Worm (Caenorhabditis elegans) whole organism, L4 larva: Measurements from ENCODE around the gene R05D3.8.

Experiments
- D1046.2 ChIP-seq: fragments of 200-800 bp; sonication (Bioruptor generic); IDR thresholded peaks from 2 replicates; pipeline ENCODE4 v1.3.6; 2022; ENCODE audit warnings: missing genetic modification characterization, missing compliant biosample characterization
- F10B5.3 ChIP-seq: sonication (generic microtip); optimal IDR thresholded peaks from 2 replicates; lab custom pipeline; 2016; ENCODE audit warnings: mild to moderate bottlenecking, missing genetic modification characterization, missing compliant biosample characterization
- F26F4.8 ChIP-seq: fragments of 200-800 bp; sonication (Bioruptor generic); conservative IDR thresholded peaks from 2 replicates; pipeline ENCODE4 v1.3.6; 2022; ENCODE audit warnings: missing genetic modification characterization, missing compliant biosample characterization
- F37D6.2 ChIP-seq: sonication (generic microtip); optimal IDR thresholded peaks from 2 replicates; lab custom pipeline; 2016; ENCODE audit warnings: mild to moderate bottlenecking, missing genetic modification characterization, missing compliant biosample characterization
- F44E2.7 ChIP-seq: fragments of 200-800 bp; sonication (Bioruptor generic); IDR thresholded peaks from 2 replicates; pipeline ENCODE4 v2.1.2; 2022; ENCODE audit warnings: missing genetic modification characterization, missing compliant biosample characterization
- T20F7.1 ChIP-seq: fragments of 200-800 bp; sonication (Bioruptor generic); optimal IDR thresholded peaks from 2 replicates; lab custom pipeline; 2018; ENCODE audit warnings: mild to moderate bottlenecking, missing genetic modification characterization, missing compliant biosample characterization
- T26A8.4 ChIP-seq: fragments of 200-800 bp; sonication (Bioruptor generic); IDR thresholded peaks from 2 replicates; pipeline ENCODE4 v1.3.6; 2022; ENCODE audit warnings: missing genetic modification characterization, missing compliant biosample characterization
- Y105C5A.15 ChIP-seq: fragments of 200-800 bp; sonication (Bioruptor generic); IDR thresholded peaks from 2 replicates; pipeline ENCODE4 v1.3.6; 2022; ENCODE audit warnings: missing genetic modification characterization, missing compliant biosample characterization
- aha-1 ChIP-seq: fragments of 150-350 bp; peaks from one replicate; lab custom pipeline; 2014; ENCODE audit warnings: missing biosample characterization, missing genetic modification characterization
- ceh-20 ChIP-seq: fragments of 200-800 bp; sonication (Bioruptor generic); IDR thresholded peaks from 2 replicates; pipeline ENCODE4 v1.3.6; 2022; ENCODE audit warnings: missing genetic modification reagents, missing genetic modification characterization, missing compliant biosample characterization
- ceh-44 ChIP-seq: fragments of 200-800 bp; sonication (Bioruptor generic); IDR thresholded peaks from 2 replicates; pipeline ENCODE4 v1.3.6; 2022; ENCODE audit warnings: missing genetic modification reagents, missing genetic modification characterization, missing compliant biosample characterization
- ces-1 ChIP-seq: fragments of 150-350 bp; sonication (generic microtip); optimal IDR thresholded peaks from 4 replicates; lab custom pipeline; 2014; ENCODE audit warnings: missing biosample characterization, missing genetic modification reagents, missing genetic modification characterization
- ctbp-1 ChIP-seq: fragments of 200-800 bp; sonication (Bioruptor generic); IDR thresholded peaks from 2 replicates; pipeline ENCODE4 v1.3.6; 2022; ENCODE audit warnings: missing genetic modification reagents, missing genetic modification characterization, missing compliant biosample characterization
- daf-12 ChIP-seq: fragments of 150-350 bp; optimal IDR thresholded peaks from 2 replicates; lab custom pipeline; 2014; ENCODE audit warnings: missing biosample characterization, missing genetic modification reagents, missing genetic modification characterization
- daf-16 ChIP-seq, 3 experiments: sonication (generic microtip); optimal IDR thresholded peaks; 2 replicates each; lab custom pipeline; 2016 to 2017; ENCODE audit warnings: missing genetic modification characterization in 3 of 3, missing genetic modification reagents in 3 of 3, mild to moderate bottlenecking in 2 of 3, missing compliant biosample characterization in 2 of 3, missing biosample characterization in 1 of 3, moderate library complexity in 1 of 3
- daf-19 ChIP-seq: fragments of 200-800 bp; sonication (Bioruptor generic); conservative IDR thresholded peaks from 2 replicates; pipeline ENCODE4 v1.3.6; 2022; ENCODE audit warnings: missing genetic modification characterization, missing compliant biosample characterization
- daf-8 ChIP-seq: fragments of 200-800 bp; sonication (Bioruptor generic); IDR thresholded peaks from 2 replicates; pipeline ENCODE4 v1.3.6; 2022; ENCODE audit warnings: missing genetic modification characterization, missing compliant biosample characterization
- dmd-6 ChIP-seq: fragments of 200-800 bp; sonication (Bioruptor generic); IDR thresholded peaks from 2 replicates; pipeline ENCODE4 v1.3.6; 2022; ENCODE audit warnings: missing genetic modification reagents, missing genetic modification characterization, missing compliant biosample characterization
- duxl-1 ChIP-seq: sonication (generic microtip); optimal IDR thresholded peaks from 2 replicates; lab custom pipeline; 2016; ENCODE audit warnings: mild to moderate bottlenecking, missing genetic modification characterization, moderate library complexity, missing compliant biosample characterization; ENCODE audit not compliant: poor library complexity
- dve-1 ChIP-seq: sonication (generic microtip); optimal IDR thresholded peaks from 2 replicates; lab custom pipeline; 2017; ENCODE audit warnings: antibody characterized with exemption, mild to moderate bottlenecking, missing genetic modification characterization, missing compliant biosample characterization; ENCODE audit not compliant: insufficient read depth
- fkh-10 ChIP-seq: fragments of 150-350 bp; optimal IDR thresholded peaks from 2 replicates; lab custom pipeline; 2014; ENCODE audit warnings: missing biosample characterization, missing genetic modification reagents, missing genetic modification characterization
- fos-1 ChIP-seq: fragments of 150-350 bp; optimal IDR thresholded peaks from 2 replicates; lab custom pipeline; 2014; ENCODE audit warnings: missing biosample characterization, missing genetic modification characterization
- hif-1 ChIP-seq, 2 experiments: sonication (generic microtip); optimal IDR thresholded peaks; 2 replicates each; lab custom pipeline; 2016 to 2017; ENCODE audit warnings: missing compliant biosample characterization in 2 of 2, missing genetic modification characterization in 2 of 2, missing genetic modification reagents in 2 of 2, missing genotype in 2 of 2, mild to moderate bottlenecking in 1 of 2
- hlh-11 ChIP-seq: fragments of 200-800 bp; sonication (Bioruptor generic); optimal IDR thresholded peaks from 2 replicates; lab custom pipeline; 2018; ENCODE audit warnings: mild to moderate bottlenecking, missing genetic modification characterization, missing compliant biosample characterization
- lim-7 ChIP-seq: fragments of 200-800 bp; sonication (Bioruptor generic); IDR thresholded peaks from 2 replicates; pipeline ENCODE4 v1.3.6; 2022; ENCODE audit warnings: missing genetic modification characterization, missing compliant biosample characterization
- lin-29 ChIP-seq: fragments of 200-800 bp; sonication (Bioruptor generic); IDR thresholded peaks from 2 replicates; pipeline ENCODE4 v1.3.6; 2022; ENCODE audit warnings: missing genetic modification reagents, missing genetic modification characterization, missing compliant biosample characterization
- lin-38 ChIP-seq: fragments of 200-800 bp; sonication (Bioruptor generic); IDR thresholded peaks from 2 replicates; pipeline ENCODE4 v1.3.6; 2022; ENCODE audit warnings: missing genetic modification reagents, missing genetic modification characterization, missing compliant biosample characterization
- lsy-2 ChIP-seq, 2 experiments: fragments of 150-350 bp in 1 of 2; sonication (generic microtip) in 1 of 2; optimal IDR thresholded peaks; 2 replicates each; lab custom pipeline; 2014 to 2017; ENCODE audit warnings: missing biosample characterization in 2 of 2, missing genetic modification characterization in 2 of 2
- madf-5 ChIP-seq, 2 experiments: fragments of 200-800 bp; sonication (Bioruptor generic); IDR thresholded peaks; 2 replicates each; pipeline ENCODE4 v1.3.6; 2022; ENCODE audit warnings: missing compliant biosample characterization in 2 of 2, missing genetic modification characterization in 2 of 2
- mdl-1 ChIP-seq, 2 experiments: fragments of 150-350 bp in 1 of 2; sonication (generic microtip) in 1 of 2; optimal IDR thresholded peaks; 2 replicates each; lab custom pipeline; 2014 to 2017; ENCODE audit warnings: missing biosample characterization in 2 of 2, missing genetic modification characterization in 2 of 2
- mep-1 ChIP-seq: fragments of 150-350 bp; sonication (generic microtip); optimal IDR thresholded peaks from 3 replicates; lab custom pipeline; 2014; ENCODE audit warnings: missing biosample characterization, missing genetic modification characterization
- mes-2 ChIP-seq: sonication (generic microtip); optimal IDR thresholded peaks from 2 replicates; lab custom pipeline; 2016; ENCODE audit warnings: missing genotype, mild to moderate bottlenecking, missing genetic modification characterization, missing compliant biosample characterization; ENCODE audit not compliant: poor library complexity, severe bottlenecking
- mxl-3 ChIP-seq: fragments of 200-800 bp; sonication (Bioruptor generic); optimal IDR thresholded peaks from 2 replicates; lab custom pipeline; 2018; ENCODE audit warnings: mild to moderate bottlenecking, missing genetic modification characterization, missing compliant biosample characterization
- nhr-10 ChIP-seq: fragments of 150-350 bp; optimal IDR thresholded peaks from 2 replicates; lab custom pipeline; 2014; ENCODE audit warnings: missing biosample characterization, missing genetic modification characterization
- nhr-11 ChIP-seq: fragments of 150-350 bp; optimal IDR thresholded peaks from 2 replicates; lab custom pipeline; 2014; ENCODE audit warnings: missing biosample characterization, missing genetic modification characterization
- nhr-28 ChIP-seq: fragments of 150-350 bp; optimal IDR thresholded peaks from 2 replicates; lab custom pipeline; 2014; ENCODE audit warnings: missing biosample characterization, missing genetic modification characterization
- nhr-41 ChIP-seq: fragments of 200-800 bp; sonication (Bioruptor generic); IDR thresholded peaks from 2 replicates; pipeline ENCODE4 v1.3.6; 2022; ENCODE audit warnings: missing genetic modification reagents, missing genetic modification characterization, missing compliant biosample characterization
- nhr-48 ChIP-seq: sonication (generic microtip); optimal IDR thresholded peaks from 2 replicates; lab custom pipeline; 2016; ENCODE audit warnings: mild to moderate bottlenecking, missing genetic modification characterization, missing compliant biosample characterization
- nhr-77 ChIP-seq: fragments of 150-350 bp; optimal IDR thresholded peaks from 2 replicates; lab custom pipeline; 2014; ENCODE audit warnings: missing biosample characterization, missing genetic modification characterization
- php-3 ChIP-seq: fragments of 200-800 bp; sonication (Bioruptor generic); IDR thresholded peaks from 2 replicates; pipeline ENCODE4 v1.3.6; 2022; ENCODE audit warnings: missing genetic modification reagents, missing genetic modification characterization, missing compliant biosample characterization
- pqm-1 ChIP-seq: sonication (generic microtip); optimal IDR thresholded peaks from 2 replicates; lab custom pipeline; 2017; ENCODE audit warnings: missing biosample characterization, missing genetic modification characterization
- sdz-12 ChIP-seq: fragments of 200-800 bp; sonication (Bioruptor generic); optimal IDR thresholded peaks from 2 replicates; lab custom pipeline; 2018; ENCODE audit warnings: mild to moderate bottlenecking, missing genetic modification characterization, missing compliant biosample characterization
- set-16 ChIP-seq: fragments of 200-800 bp; sonication (Bioruptor generic); IDR thresholded peaks from 2 replicates; pipeline ENCODE4 v1.3.6; 2022; ENCODE audit warnings: missing genetic modification reagents, missing genetic modification characterization, missing compliant biosample characterization
- skn-1 ChIP-seq: fragments of 150-350 bp; optimal IDR thresholded peaks from 2 replicates; lab custom pipeline; 2014; ENCODE audit warnings: missing biosample characterization, missing genetic modification characterization
- snpc-4 ChIP-seq: fragments of 150-350 bp; optimal IDR thresholded peaks from 2 replicates; lab custom pipeline; 2014; ENCODE audit warnings: missing biosample characterization, missing genetic modification characterization
- spr-1 ChIP-seq: sonication (generic microtip); optimal IDR thresholded peaks from 2 replicates; lab custom pipeline; 2016; ENCODE audit warnings: mild to moderate bottlenecking, missing genetic modification characterization, missing compliant biosample characterization
- tag-97 ChIP-seq: fragments of 200-800 bp; sonication (Bioruptor generic); IDR thresholded peaks from 2 replicates; pipeline ENCODE4 v1.3.6; 2022; ENCODE audit warnings: missing genetic modification characterization, missing compliant biosample characterization
- vab-7 ChIP-seq: fragments of 200-800 bp; sonication (Bioruptor generic); IDR thresholded peaks from 2 replicates; pipeline ENCODE4 v1.3.6; 2022; ENCODE audit warnings: missing genetic modification reagents, missing genetic modification characterization, missing compliant biosample characterization
- zag-1 ChIP-seq: fragments of 150-350 bp; optimal IDR thresholded peaks from 2 replicates; lab custom pipeline; 2014; ENCODE audit warnings: missing biosample characterization, missing genetic modification characterization
- zfp-2 ChIP-seq: sonication (generic microtip); optimal IDR thresholded peaks from 2 replicates; lab custom pipeline; 2016; ENCODE audit warnings: mild to moderate bottlenecking, missing genetic modification characterization, missing compliant biosample characterization
- zip-2 ChIP-seq: fragments of 150-350 bp; optimal IDR thresholded peaks from 2 replicates; lab custom pipeline; 2014; ENCODE audit warnings: missing biosample characterization, missing genetic modification characterization
- ztf-11 ChIP-seq: fragments of 150-350 bp; optimal IDR thresholded peaks from 2 replicates; lab custom pipeline; 2014; ENCODE audit warnings: missing biosample characterization, missing genetic modification characterization

The R05D3.8 gene

ce11 chrIII:8358213-8358672, at the start of gene R05D3.8, which contains the start of gene rfp-1:
Gene R05D3.8 (minus strand): TSS chrIII:8358327.
Gene rfp-1 (plus strand): TSS chrIII:8358622.
- no peak for TF ChIP-seq daf-19 (GFP tag; lab: Robert Waterston, UW)
- TF ChIP-seq dve-1 (tag; lab: Kevin White, UChicago): peak; percentile 90
- TF ChIP-seq daf-12 (tag; lab: Kevin White, UChicago): no peak
- no peak for TF ChIP-seq ceh-44
- TF ChIP-seq nhr-48: no peak
- TF ChIP-seq pqm-1: peak; percentile 3
- peak; percentile 6 for TF ChIP-seq duxl-1
- TF ChIP-seq F44E2.7: no peak
- no peak for TF ChIP-seq Y105C5A.15 (GFP tag; lab: Robert Waterston, UW)
- TF ChIP-seq fos-1 (tag; lab: Kevin White, UChicago): no peak
- no peak for TF ChIP-seq tag-97 (GFP tag; lab: Robert Waterston, UW)
- TF ChIP-seq daf-16 (GFP tag; optimal IDR thresholded peaks at IDR 0.05; lab: Kevin White, UChicago): no peak
- peak; percentile 51 for TF ChIP-seq daf-16 (tag; optimal IDR thresholded peaks at IDR 0.05; lab: Kevin White, UChicago)
- peak; percentile 91 for TF ChIP-seq nhr-77
- TF ChIP-seq T20F7.1 (GFP tag; lab: Kevin White, UChicago): peak; percentile 73
- no peak for TF ChIP-seq ztf-11 (tag; lab: Kevin White, UChicago)
- no peak for TF ChIP-seq D1046.2 (GFP tag; lab: Robert Waterston, UW)
- peak in 1 of 2 experiments; percentile 28 for TF ChIP-seq mdl-1 (tag; optimal IDR thresholded peaks at IDR 0.05; lab: Kevin White, UChicago)
- no peak for TF ChIP-seq skn-1 (tag; lab: Kevin White, UChicago)
- TF ChIP-seq T26A8.4 (GFP tag; lab: Robert Waterston, UW): peak; percentile 45; the same call in 1 of the 2 replicates
- no peak for TF ChIP-seq php-3 (GFP tag; lab: Robert Waterston, UW)
- TF ChIP-seq aha-1 (tag; lab: Kevin White, UChicago): peak; percentile 44
- no peak for TF ChIP-seq ctbp-1 (GFP tag; lab: Robert Waterston, UW)
- peak; percentile 89 for TF ChIP-seq mes-2
- no peak for TF ChIP-seq zfp-2 (tag; lab: Kevin White, UChicago)
- TF ChIP-seq vab-7 (GFP tag; lab: Robert Waterston, UW): no peak
- no peak for TF ChIP-seq F26F4.8 (GFP tag; lab: Robert Waterston, UW)
- TF ChIP-seq ceh-20 (GFP tag; lab: Robert Waterston, UW): no peak; the same call in 1 of the 2 replicates
- TF ChIP-seq dmd-6: peak; percentile 40
- TF ChIP-seq zip-2 (tag; lab: Kevin White, UChicago): no peak
- TF ChIP-seq madf-5 (GFP tag; IDR thresholded peaks at IDR 0.05; lab: Robert Waterston, UW): no peak
- peak; percentile 85 for TF ChIP-seq nhr-28
- no peak for TF ChIP-seq set-16 (GFP tag; lab: Robert Waterston, UW)
- no peak for TF ChIP-seq F10B5.3 (tag; lab: Kevin White, UChicago)
- no peak for TF ChIP-seq nhr-41 (GFP tag; lab: Robert Waterston, UW)
- TF ChIP-seq zag-1: no peak
- TF ChIP-seq lin-38 (GFP tag; lab: Robert Waterston, UW): peak; percentile 65
- peak; percentile 36 for TF ChIP-seq fkh-10 (GFP tag; lab: Kevin White, UChicago)
- peak in 1 of 2 experiments; percentile 54 for TF ChIP-seq hif-1 (tag; optimal IDR thresholded peaks at IDR 0.05; lab: Kevin White, UChicago)
- TF ChIP-seq sdz-12 (GFP tag; lab: Kevin White, UChicago): no peak
- TF ChIP-seq mep-1 (tag; lab: Kevin White, UChicago): peak; percentile 87
- no peak for TF ChIP-seq lim-7 (GFP tag; lab: Robert Waterston, UW)
- no peak for TF ChIP-seq spr-1
- TF ChIP-seq mxl-3 (GFP tag; lab: Kevin White, UChicago): peak; percentile 25
- TF ChIP-seq snpc-4 (tag; lab: Kevin White, UChicago): no peak
- TF ChIP-seq lin-29 (GFP tag; lab: Robert Waterston, UW): no peak
- no peak for TF ChIP-seq daf-8 (GFP tag; lab: Robert Waterston, UW)
- TF ChIP-seq F37D6.2 (tag; lab: Kevin White, UChicago): peak; percentile 39
- peak; percentile 60 for TF ChIP-seq hlh-11 (tag; lab: Kevin White, UChicago)
- peak; percentile 89 for TF ChIP-seq nhr-11 (tag; lab: Kevin White, UChicago)
- TF ChIP-seq nhr-10 (tag; lab: Kevin White, UChicago): no peak
- TF ChIP-seq lsy-2 (tag; optimal IDR thresholded peaks at IDR 0.05; lab: Kevin White, UChicago): peak; percentile 97 to 99
- no peak for TF ChIP-seq ces-1
